Worm (Caenorhabditis elegans): ENCODE results near the gene flp-6.
A peak's percentile ranks its signal among the peaks of the same experiment; 100 is the strongest.

Gene flp-6

DNA sequence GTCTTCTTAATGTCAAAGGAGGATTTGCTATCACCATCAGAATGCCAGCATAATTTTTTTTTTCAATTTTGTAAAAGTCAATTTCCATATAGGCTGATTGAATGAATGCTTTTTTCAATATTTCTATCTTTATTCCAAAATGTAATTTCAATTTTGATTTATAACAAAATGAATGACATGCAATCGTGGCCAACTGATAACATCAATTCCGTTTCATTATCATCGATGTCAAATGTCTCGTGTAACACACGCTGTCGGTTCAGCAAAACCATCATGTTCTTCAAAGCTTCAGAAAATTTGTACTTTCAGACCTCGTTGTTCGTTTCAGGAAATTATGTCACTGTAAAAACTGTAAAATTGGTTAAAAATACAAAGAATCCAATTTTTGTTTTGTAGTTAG, 35.2 kb downstream of the flp-6 start:
- peak; percentile 73 for TF ChIP-seq nhr-80 (tag; optimal IDR thresholded peaks at IDR 0.05)
- peak; percentile 40 to 83 for TF ChIP-seq let-607 (tag; optimal IDR thresholded peaks at IDR 0.05)
- TF ChIP-seq pbrm-1 (GFP tag; IDR thresholded peaks at IDR 0.05) = no peak
- TF ChIP-seq attf-3 (GFP tag; conservative IDR thresholded peaks at IDR 0.05) = no peak
- TF ChIP-seq B0261.1 (tag; optimal IDR thresholded peaks at IDR 0.05) = no peak

ce11 chrV:9507742-9508141, 36.0 kb downstream of the flp-6 start, which contains the start of gene acs-14:
Gene acs-14, plus strand, starts transcription at chrV:9508132.
- TF ChIP-seq nhr-80 (tag; optimal IDR thresholded peaks at IDR 0.05) (peak; percentile 14), snpc-1.3 (tag; optimal IDR thresholded peaks at IDR 0.05; ENCODE audit: insufficient read depth) (no peak)

DNA sequence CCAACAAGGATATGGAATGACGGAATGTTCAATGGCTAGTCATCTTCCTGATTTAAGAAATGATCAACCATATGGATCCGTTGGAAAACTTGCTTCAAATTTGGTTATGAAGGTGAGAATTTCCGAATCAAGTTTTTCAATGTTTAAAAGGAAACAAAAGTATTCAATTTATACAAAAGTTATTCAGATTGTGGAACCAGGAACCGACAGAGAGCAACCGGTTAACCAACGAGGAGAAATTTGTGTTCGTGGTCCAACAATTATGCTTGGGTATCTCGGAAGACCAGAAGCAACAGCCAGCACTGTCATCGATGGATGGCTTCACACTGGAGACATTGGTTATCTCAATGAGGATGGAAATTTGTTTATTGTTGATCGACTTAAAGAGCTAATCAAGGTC, 37.8 kb downstream of the flp-6 start:
- TF ChIP-seq F37B4.10 (GFP tag; IDR thresholded peaks at IDR 0.05) (no peak), lin-35 (GFP tag; optimal IDR thresholded peaks at IDR 0.05) (no peak), F52B5.7 (tag; optimal IDR thresholded peaks at IDR 0.05) (no peak), gei-17 (GFP tag; optimal IDR thresholded peaks at IDR 0.05) (no peak), Y95B8A.8 (GFP tag; IDR thresholded peaks at IDR 0.05) (no peak), hsf-1 (GFP tag; IDR thresholded peaks at IDR 0.05) (no peak), ceh-27 (GFP tag; optimal IDR thresholded peaks at IDR 0.05) (no peak), T26A5.8 (tag; optimal IDR thresholded peaks at IDR 0.05) (no peak), ceh-91 (GFP tag; IDR thresholded peaks at IDR 0.05) (no peak), cebp-1 (GFP tag; IDR thresholded peaks at IDR 0.05) (no peak), cebp-1 (tag; optimal IDR thresholded peaks at IDR 0.05) (no peak), F55B11.4 (tag; optimal IDR thresholded peaks at IDR 0.05; ENCODE audit: borderline replicate concordance, insufficient read depth) (no peak), him-1 (tag; optimal IDR thresholded peaks at IDR 0.05) (no peak), athp-1 (tag; optimal IDR thresholded peaks at IDR 0.05) (no peak), C06A6.2 (GFP tag; conservative IDR thresholded peaks at IDR 0.05) (no peak), nhr-90 (tag; optimal IDR thresholded peaks at IDR 0.05) (no peak), aptf-3 (GFP tag; IDR thresholded peaks at IDR 0.05) (no peak), chd-7 (tag; optimal IDR thresholded peaks at IDR 0.05) (no peak), egl-44 (GFP tag; IDR thresholded peaks at IDR 0.05) (no peak), mel-28 (tag; optimal IDR thresholded peaks at IDR 0.05; ENCODE audit: borderline replicate concordance) (no peak), ccch-3 (GFP tag; optimal IDR thresholded peaks at IDR 0.05) (no peak)

ce11 chrV:9513590-9513989, 41.8 kb downstream of the flp-6 start, which contains the start of gene eif-2Bdelta:
Gene eif-2Bdelta, plus strand, starts transcription at chrV:9513824.
- no peak for TF ChIP-seq pha-4 (tag; optimal IDR thresholded peaks at IDR 0.05)
- TF ChIP-seq hlh-12 (tag; optimal IDR thresholded peaks at IDR 0.05) = no peak
- TF ChIP-seq tbx-9 (tag; optimal IDR thresholded peaks at IDR 0.05; ENCODE audit: borderline replicate concordance) = no peak
- TF ChIP-seq ama-1 (optimal IDR thresholded peaks at IDR 0.05) = no peak
- TF ChIP-seq ama-1 (GFP tag; optimal IDR thresholded peaks at IDR 0.05) = no peak
- TF ChIP-seq mcd-1 (GFP tag; IDR thresholded peaks at IDR 0.05) = peak; percentile 60
- TF ChIP-seq hsf-1 (GFP tag; IDR thresholded peaks at IDR 0.05) = no peak
- peak in 1 of 2 experiments; percentile 23 for TF ChIP-seq let-607 (tag; optimal IDR thresholded peaks at IDR 0.05)
- TF ChIP-seq pbrm-1 (GFP tag; IDR thresholded peaks at IDR 0.05) = 0 out of 2 replicates have a peak, but pooled peaks have one; percentile 28
- no peak for TF ChIP-seq nfyb-1 (GFP tag; IDR thresholded peaks at IDR 0.05)
- TF ChIP-seq lin-54 (GFP tag; optimal IDR thresholded peaks at IDR 0.05) = peak; percentile 59
- no peak for TF ChIP-seq cebp-1 (GFP tag; IDR thresholded peaks at IDR 0.05)
- TF ChIP-seq cebp-1 (tag; optimal IDR thresholded peaks at IDR 0.05) = peak; percentile 53
- no peak for TF ChIP-seq Y53F4B.3 (GFP tag; IDR thresholded peaks at IDR 0.05)
- TF ChIP-seq ceh-40 (GFP tag; IDR thresholded peaks at IDR 0.05) = no peak
- TF ChIP-seq ztf-18 (tag; optimal IDR thresholded peaks at IDR 0.05) = peak; percentile 93
- peak; percentile 62 for TF ChIP-seq lin-40 (tag; optimal IDR thresholded peaks at IDR 0.05)
- TF ChIP-seq unc-130 (GFP tag; optimal IDR thresholded peaks at IDR 0.05) = no peak
- TF ChIP-seq F52B5.7 (tag; optimal IDR thresholded peaks at IDR 0.05) = no peak
- peak; percentile 21 for TF ChIP-seq lsl-1 (GFP tag; optimal IDR thresholded peaks at IDR 0.05)
- TF ChIP-seq madf-6 (GFP tag; IDR thresholded peaks at IDR 0.05) = peak; percentile 48; the same call in 1 of the 2 replicates
- no peak for TF ChIP-seq T26A5.8 (tag; optimal IDR thresholded peaks at IDR 0.05)
- TF ChIP-seq efl-1 (GFP tag; optimal IDR thresholded peaks at IDR 0.05) = peak; percentile 24
- TF ChIP-seq snpc-4 (GFP tag; optimal IDR thresholded peaks at IDR 0.05) = peak; percentile 15
- peak in 3 of 4 experiments; percentile 42 to 49 (median 48) for TF ChIP-seq snpc-4 (tag; optimal IDR thresholded peaks at IDR 0.05)
